Worm (Caenorhabditis elegans) whole organism, midembryonic: Measurements from ENCODE around the gene srd-65.

ENCODE experiments used
- T22C8.4 ChIP-seq: fragments of 200-800 bp; sonication (Bioruptor generic); IDR thresholded peaks from 2 replicates; pipeline ENCODE4 v1.3.6; 2022; ENCODE audit warnings: missing genetic modification characterization, missing compliant biosample characterization
- cog-1 ChIP-seq: sonication (generic microtip); optimal IDR thresholded peaks from 2 replicates; lab custom pipeline; 2016; ENCODE audit warnings: missing genetic modification characterization, missing compliant biosample characterization
- flt-1 ChIP-seq: fragments of 200-800 bp; sonication (Bioruptor generic); IDR thresholded peaks from 2 replicates; pipeline ENCODE4 v1.3.6; 2022; ENCODE audit warnings: missing genetic modification characterization, missing compliant biosample characterization
- klf-2 ChIP-seq: fragments of 200-800 bp; sonication (Bioruptor generic); conservative IDR thresholded peaks from 2 replicates; pipeline ENCODE4 v1.3.6; 2022; ENCODE audit warnings: missing genetic modification reagents, missing genetic modification characterization, missing compliant biosample characterization
- med-1 ChIP-seq: sonication (generic microtip); optimal IDR thresholded peaks from 2 replicates; lab custom pipeline; 2017; ENCODE audit warnings: missing genetic modification characterization, mild to moderate bottlenecking, missing compliant biosample characterization, antibody characterized with exemption, missing genetic modification reagents; ENCODE audit not compliant: insufficient read depth
- ref-1 ChIP-seq: fragments of 200-800 bp; sonication (Bioruptor generic); conservative IDR thresholded peaks from 2 replicates; pipeline ENCODE4 v1.3.6; 2022; ENCODE audit warnings: missing genetic modification reagents, missing genetic modification characterization, missing compliant biosample characterization
- tab-1 ChIP-seq: fragments of 200-800 bp; sonication (Bioruptor generic); IDR thresholded peaks from 2 replicates; pipeline ENCODE4 v1.3.6; 2022; ENCODE audit warnings: missing genetic modification characterization, missing compliant biosample characterization
- ztf-23 ChIP-seq: fragments of 200-800 bp; sonication (Bioruptor generic); IDR thresholded peaks from 2 replicates; pipeline ENCODE4 v1.3.6; 2022; ENCODE audit warnings: missing genetic modification reagents, missing genetic modification characterization, missing compliant biosample characterization
- ztf-29 ChIP-seq: fragments of 200-800 bp; sonication (Bioruptor generic); IDR thresholded peaks from 2 replicates; pipeline ENCODE4 v1.3.6; 2022; ENCODE audit warnings: missing genetic modification reagents, missing genetic modification characterization, missing compliant biosample characterization

srd-65 gene

DNA sequence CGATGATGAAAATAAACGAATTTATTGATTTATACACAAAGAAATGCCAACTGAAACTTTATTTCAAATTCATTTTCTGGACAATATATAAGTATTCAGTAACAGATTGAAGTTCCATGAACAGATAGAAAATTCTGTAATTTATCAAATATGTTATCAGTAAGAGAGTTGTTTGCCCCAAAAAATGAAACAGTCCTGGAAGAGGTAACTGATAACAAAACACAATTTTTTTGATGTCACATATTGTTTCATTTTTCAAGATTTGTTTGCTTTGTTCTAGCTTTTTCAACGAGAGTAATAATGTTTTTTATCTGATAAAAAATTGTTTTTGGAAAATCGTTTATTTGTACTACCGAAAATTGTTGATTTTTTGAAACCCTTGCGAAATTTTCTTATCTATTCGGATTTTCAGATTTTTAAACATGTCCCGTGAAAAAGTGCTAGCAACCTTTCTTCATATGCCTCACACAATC lies 29.2 kb upstream of the srd-65 start, which contains the start of gene fbxa-73:
fbxa-73 (plus strand) TSS at position 423 of the 473 bp plus-strand sequence.
- TF ChIP-seq ztf-29 (GFP tag; lab: Robert Waterston, UW) (no peak), T22C8.4 (no peak), ztf-23 (GFP tag; lab: Robert Waterston, UW) (no peak), med-1 (GFP tag; lab: Kevin White, UChicago) (no peak), cog-1 (no peak), ref-1 (GFP tag; lab: Robert Waterston, UW) (no peak)

DNA sequence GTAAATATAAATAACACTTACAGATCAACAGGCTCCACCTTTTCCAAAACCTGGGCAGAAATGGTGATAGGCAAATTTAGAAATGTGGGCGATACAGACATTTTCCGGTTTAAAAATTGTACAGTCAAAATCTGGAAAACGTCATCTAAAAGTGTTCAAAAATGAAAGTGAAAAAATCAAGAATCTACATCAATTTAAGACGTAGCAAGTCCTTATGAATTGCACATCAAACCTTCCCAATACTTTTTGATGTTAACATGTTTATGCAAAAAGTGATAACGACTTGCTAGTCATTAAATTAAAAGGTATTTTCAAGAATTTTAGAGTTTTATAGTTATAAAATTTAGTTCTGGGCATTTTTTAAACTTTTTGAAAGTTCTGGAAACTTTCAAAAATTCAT lies 27.5 kb upstream of the srd-65 start, which contains the start of gene fbxa-7:
fbxa-7 (minus strand) TSS at position 101 of the 400 bp plus-strand sequence.
- TF ChIP-seq ref-1 (GFP tag; lab: Robert Waterston, UW) = no peak
- no peak for TF ChIP-seq ztf-29 (GFP tag; lab: Robert Waterston, UW)
- no peak for TF ChIP-seq flt-1 (GFP tag; lab: Robert Waterston, UW)
- TF ChIP-seq T22C8.4 = no peak
- no peak for TF ChIP-seq med-1 (GFP tag; lab: Kevin White, UChicago)
- no peak for TF ChIP-seq tab-1 (GFP tag; lab: Robert Waterston, UW)
- no peak for TF ChIP-seq ztf-23 (GFP tag; lab: Robert Waterston, UW)
- TF ChIP-seq klf-2 (GFP tag; lab: Robert Waterston, UW) = no peak
- no peak for TF ChIP-seq cog-1

DNA sequence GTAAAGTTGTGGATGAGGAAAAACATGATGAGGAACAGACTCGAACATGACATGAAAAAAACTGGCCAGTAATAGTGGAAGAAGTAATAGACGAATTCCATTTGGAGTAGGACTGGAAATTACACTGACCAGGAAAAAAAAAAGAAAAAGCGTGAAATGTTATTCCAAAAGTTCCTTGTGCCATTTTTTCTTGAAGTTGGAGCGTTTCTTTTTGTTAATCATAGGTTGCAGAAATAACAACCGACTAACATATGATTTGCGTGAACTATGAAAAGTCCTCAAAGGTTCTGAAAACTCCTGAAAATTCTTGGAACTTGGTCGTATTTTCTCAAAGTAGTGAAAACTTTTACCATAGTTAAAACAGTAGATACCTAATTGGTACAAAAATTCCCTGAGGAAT lies 21.9 kb upstream of the srd-65 start, which contains the start of gene srd-67:
srd-67 (minus strand) TSS at position 101 of the 400 bp plus-strand sequence.
- no peak for TF ChIP-seq T22C8.4
- TF ChIP-seq klf-2 (GFP tag; lab: Robert Waterston, UW) = no peak
- TF ChIP-seq tab-1 (GFP tag; lab: Robert Waterston, UW) = no peak
- no peak for TF ChIP-seq ztf-23 (GFP tag; lab: Robert Waterston, UW)

DNA sequence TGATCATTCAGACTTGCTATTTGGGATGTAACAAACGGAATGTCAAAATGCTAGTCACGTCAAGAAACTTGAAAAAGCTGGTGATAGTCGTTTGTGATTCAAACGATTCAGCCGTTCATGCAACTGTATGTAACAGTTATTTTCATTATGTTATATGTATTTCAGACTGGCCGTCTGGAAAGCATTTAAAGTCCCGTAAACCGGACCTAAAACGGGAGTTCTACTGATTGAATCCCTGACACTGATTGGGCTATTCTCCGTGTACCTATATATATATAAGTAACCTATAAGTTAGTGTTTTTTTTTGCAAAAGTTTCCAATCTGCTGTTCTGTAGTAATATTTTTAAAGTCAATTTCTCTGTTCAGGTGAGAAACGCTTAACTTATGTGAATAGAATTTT lies 19.8 kb upstream of the srd-65 start:
- TF ChIP-seq T22C8.4 = no peak
- no peak for TF ChIP-seq klf-2 (GFP tag; lab: Robert Waterston, UW)

DNA sequence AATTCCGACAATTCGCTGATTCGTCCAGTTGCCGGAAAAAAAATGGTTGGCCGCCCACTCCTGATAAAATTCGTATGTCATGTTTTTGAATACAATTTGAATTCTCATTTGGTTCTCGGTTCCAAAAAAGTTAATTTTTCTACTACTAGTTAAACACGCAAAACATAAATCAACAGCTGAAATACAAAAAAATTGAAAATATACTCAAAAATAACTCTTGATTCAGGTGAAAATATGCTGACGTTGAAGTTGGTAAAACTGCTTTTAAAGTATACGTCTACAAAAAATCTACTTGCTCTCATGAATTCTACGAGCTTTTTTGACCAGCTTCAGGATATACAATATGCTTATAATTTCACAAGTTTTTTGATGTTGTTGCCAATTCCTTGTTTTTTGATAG lies 16.6 kb upstream of the srd-65 start, which contains the start of gene srz-56:
srz-56 (plus strand) TSS at position 301 of the 400 bp plus-strand sequence.
- no peak for TF ChIP-seq cog-1
- TF ChIP-seq ref-1 (GFP tag; lab: Robert Waterston, UW) = no peak
- no peak for TF ChIP-seq T22C8.4
- no peak for TF ChIP-seq flt-1 (GFP tag; lab: Robert Waterston, UW)
- TF ChIP-seq klf-2 (GFP tag; lab: Robert Waterston, UW) = no peak
- no peak for TF ChIP-seq med-1 (GFP tag; lab: Kevin White, UChicago)
- no peak for TF ChIP-seq tab-1 (GFP tag; lab: Robert Waterston, UW)
- TF ChIP-seq ztf-23 (GFP tag; lab: Robert Waterston, UW) = no peak
- no peak for TF ChIP-seq ztf-29 (GFP tag; lab: Robert Waterston, UW)

DNA sequence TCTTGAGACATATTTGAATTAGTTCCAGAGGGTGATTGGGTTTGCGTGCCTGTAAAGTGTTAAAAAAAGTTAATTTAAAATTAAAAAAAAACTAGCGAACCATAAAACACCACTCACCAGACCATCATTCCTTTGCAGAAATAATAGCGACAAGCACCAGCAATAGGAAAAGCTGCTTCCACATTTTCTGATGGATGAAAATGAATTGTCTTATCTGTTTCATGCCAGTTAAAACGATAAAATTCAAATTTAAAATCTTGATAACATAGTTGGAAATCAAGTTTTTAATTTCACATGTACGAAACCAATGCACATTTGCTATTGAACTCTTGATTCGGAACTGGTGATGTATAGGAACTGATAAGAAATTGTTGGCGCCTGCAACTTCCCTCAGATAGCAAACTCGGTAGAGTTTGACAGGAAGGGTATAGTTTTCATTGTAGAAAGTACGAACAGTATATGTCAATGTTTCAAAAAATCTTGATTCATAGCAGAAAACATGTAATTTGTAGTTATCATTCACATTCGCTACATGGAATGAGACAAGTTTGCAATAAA lies 15.8 kb upstream of the srd-65 start, which contains the start of gene C39B5.10:
C39B5.10 (minus strand) TSS at position 51 of the 558 bp plus-strand sequence.
- TF ChIP-seq cog-1 (no peak), tab-1 (GFP tag; lab: Robert Waterston, UW) (no peak), med-1 (GFP tag; lab: Kevin White, UChicago) (no peak), klf-2 (GFP tag; lab: Robert Waterston, UW) (no peak), flt-1 (GFP tag; lab: Robert Waterston, UW) (no peak), ztf-23 (GFP tag; lab: Robert Waterston, UW) (no peak), ref-1 (GFP tag; lab: Robert Waterston, UW) (no peak), T22C8.4 (no peak), ztf-29 (GFP tag; lab: Robert Waterston, UW) (no peak)

DNA sequence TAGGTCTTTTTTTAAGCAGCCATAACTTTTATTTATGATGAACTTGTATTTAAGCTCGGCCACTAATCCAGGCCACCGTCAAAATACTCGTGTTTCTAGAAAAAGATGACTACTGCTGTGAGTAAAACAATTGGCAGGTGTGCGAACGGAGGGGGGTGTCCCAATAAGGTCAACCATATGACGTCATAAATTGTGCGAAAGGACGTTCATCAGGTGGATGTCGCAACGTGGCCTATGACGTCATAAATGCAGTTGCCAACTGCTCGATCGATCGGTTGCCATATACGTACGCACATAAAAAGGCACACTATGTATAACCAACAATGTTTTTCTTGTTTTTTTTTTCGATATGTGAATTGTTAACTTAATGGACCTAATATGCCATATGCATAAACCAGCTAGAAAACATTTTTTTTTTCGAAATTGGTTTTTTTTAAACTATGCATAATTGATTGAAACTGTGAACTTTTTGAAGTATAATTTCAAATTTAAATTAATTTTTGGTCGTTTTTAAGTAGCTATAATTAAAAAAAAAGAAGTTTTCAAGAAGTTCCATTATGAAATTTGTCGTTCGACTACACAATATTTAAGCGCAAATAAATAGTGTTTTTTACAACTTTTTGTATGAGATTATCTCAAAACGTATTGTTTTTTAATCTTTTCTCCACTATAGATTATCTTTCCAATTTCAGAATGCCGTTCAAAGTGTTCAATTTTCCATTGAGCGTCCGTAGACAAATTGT lies 10.5 kb upstream of the srd-65 start, which contains the start of gene C39B5.2:
C39B5.2 (plus strand) TSS at position 693 of the 743 bp plus-strand sequence.
- TF ChIP-seq flt-1 (GFP tag; lab: Robert Waterston, UW) = peak; percentile 52; the same call in 1 of the 2 replicates
- no peak for TF ChIP-seq klf-2 (GFP tag; lab: Robert Waterston, UW)
- no peak for TF ChIP-seq ref-1 (GFP tag; lab: Robert Waterston, UW)
- no peak for TF ChIP-seq T22C8.4
- no peak for TF ChIP-seq tab-1 (GFP tag; lab: Robert Waterston, UW)

DNA sequence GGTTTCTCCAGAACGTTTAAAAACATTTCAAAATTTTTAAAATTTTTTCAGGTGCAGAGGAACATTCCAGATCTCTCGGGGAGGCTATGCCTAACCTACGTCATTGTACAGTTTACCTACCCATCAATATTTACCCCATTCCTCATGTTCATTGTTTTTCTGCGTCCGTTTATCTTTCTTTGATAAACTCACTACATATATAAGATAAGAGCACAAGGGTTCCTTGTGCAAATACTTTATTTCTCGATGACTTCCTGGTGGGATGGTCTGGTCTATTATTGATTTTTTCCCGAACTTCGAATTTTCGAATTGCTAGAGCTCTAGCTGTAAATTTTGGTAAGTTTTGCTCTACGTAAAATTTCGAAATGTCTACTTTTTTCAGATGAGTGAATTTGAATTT lies 9.6 kb upstream of the srd-65 start:
- TF ChIP-seq klf-2 (GFP tag; lab: Robert Waterston, UW) (no peak), tab-1 (GFP tag; lab: Robert Waterston, UW) (no peak), T22C8.4 (no peak), ztf-23 (GFP tag; lab: Robert Waterston, UW) (no peak)

DNA sequence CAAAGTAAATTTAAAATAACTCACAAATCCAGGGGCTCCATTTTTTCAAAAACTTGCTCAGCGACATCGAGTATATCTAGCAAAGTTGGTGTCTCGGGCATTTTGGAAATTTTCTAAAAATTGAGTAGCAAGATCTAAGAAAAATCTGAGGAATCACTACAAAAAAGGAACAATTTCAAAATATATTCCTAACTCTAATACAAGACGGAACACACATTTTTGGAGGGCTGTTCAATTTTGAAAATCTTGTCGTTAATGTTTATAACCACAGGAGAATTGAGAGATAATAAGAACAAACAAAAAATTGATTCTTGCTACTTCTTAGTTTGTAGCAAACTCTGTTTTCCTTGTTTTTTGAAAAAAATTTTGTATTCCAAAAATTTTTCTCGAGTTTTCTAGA lies 8.5 kb upstream of the srd-65 start, which contains the start of gene fbxa-47:
fbxa-47 (minus strand) TSS at position 101 of the 400 bp plus-strand sequence.
- TF ChIP-seq T22C8.4 = no peak
- TF ChIP-seq tab-1 (GFP tag; lab: Robert Waterston, UW) = no peak
- no peak for TF ChIP-seq cog-1
- TF ChIP-seq med-1 (GFP tag; lab: Kevin White, UChicago) = no peak
- TF ChIP-seq ztf-23 (GFP tag; lab: Robert Waterston, UW) = no peak
- TF ChIP-seq klf-2 (GFP tag; lab: Robert Waterston, UW) = no peak
- no peak for TF ChIP-seq ref-1 (GFP tag; lab: Robert Waterston, UW)
- no peak for TF ChIP-seq flt-1 (GFP tag; lab: Robert Waterston, UW)
- no peak for TF ChIP-seq ztf-29 (GFP tag; lab: Robert Waterston, UW)
